Fruit fly (Drosophila melanogaster) whole organism, embryonic: ENCODE measurements around the gene CG42699.

Source experiments
- Awh ChIP-seq: fragments of 200-800 bp; sonication (Bioruptor generic); IDR thresholded peaks from 2 replicates; pipeline ENCODE4, ENCODE4 v1.3.6; 2022; ENCODE audit warnings: missing biosample characterization, missing genetic modification characterization
- B-H1 ChIP-seq: fragments of 200-800 bp; sonication (Bioruptor generic); IDR thresholded peaks from 3 replicates; pipeline ENCODE4 v1.3.6; 2022; ENCODE audit warnings: missing biosample characterization, missing genetic modification characterization
- CG10979 ChIP-seq: fragments of 200-800 bp; sonication (Bioruptor generic); optimal IDR thresholded peaks from 2 replicates; lab custom pipeline; 2018; ENCODE audit warnings: missing biosample characterization, mild to moderate bottlenecking, missing genetic modification characterization, moderate library complexity
- CG11560 ChIP-seq: fragments of 200-800 bp; sonication (Bioruptor generic); IDR thresholded peaks from 3 replicates; pipeline ENCODE4 v1.3.6; 2022; ENCODE audit warnings: missing biosample characterization, missing genetic modification characterization
- CG12155 ChIP-seq: fragments of 200-800 bp; sonication (Bioruptor generic); optimal IDR thresholded peaks from 3 replicates; lab custom pipeline; 2016; ENCODE audit warnings: missing biosample characterization, missing genetic modification characterization
- CG14667 ChIP-seq: fragments of 200-800 bp; sonication (Bioruptor generic); IDR thresholded peaks from 2 replicates; pipeline ENCODE4 v1.3.6; 2022; ENCODE audit warnings: missing biosample characterization, missing genetic modification characterization
- CG14710 ChIP-seq: fragments of 200-800 bp; sonication (Bioruptor generic); optimal IDR thresholded peaks from 3 replicates; lab custom pipeline; 2019; ENCODE audit warnings: missing biosample characterization, mild to moderate bottlenecking, missing genetic modification characterization, moderate library complexity
- CG1647 ChIP-seq: fragments of 200-800 bp; sonication (Bioruptor generic); optimal IDR thresholded peaks from 3 replicates; lab custom pipeline; 2016; ENCODE audit warnings: missing biosample characterization, missing genetic modification characterization
- CG2116 ChIP-seq: fragments of 200-800 bp; sonication (Bioruptor generic); optimal IDR thresholded peaks from 3 replicates; lab custom pipeline; 2018; ENCODE audit warnings: missing biosample characterization, mild to moderate bottlenecking, missing genetic modification characterization
- CG2889 ChIP-seq: fragments of 200-800 bp; sonication (Bioruptor generic); IDR thresholded peaks from 3 replicates; pipeline ENCODE4 v1.3.6; 2022; ENCODE audit warnings: missing biosample characterization, missing genetic modification characterization
- CG3065 ChIP-seq: fragments of 200-800 bp; sonication (Bioruptor generic); optimal IDR thresholded peaks from 2 replicates; lab custom pipeline; 2016; ENCODE audit warnings: missing biosample characterization, missing genetic modification characterization
- CG6272 ChIP-seq: fragments of 200-800 bp; sonication (Bioruptor generic); IDR thresholded peaks from 2 replicates; pipeline ENCODE4 v1.3.6; 2022; ENCODE audit warnings: missing biosample characterization, missing genetic modification characterization
- CG6683 ChIP-seq: fragments of 200-800 bp; sonication (Bioruptor generic); optimal IDR thresholded peaks from 2 replicates; lab custom pipeline; 2017; ENCODE audit warnings: missing biosample characterization, mild to moderate bottlenecking, missing genetic modification characterization, missing genetic modification reagents
- CG6689 ChIP-seq: fragments of 200-800 bp; sonication (Bioruptor generic); IDR thresholded peaks from 2 replicates; pipeline ENCODE4 v1.3.6; 2022; ENCODE audit warnings: missing biosample characterization, missing genetic modification characterization
- CG6765 ChIP-seq: fragments of 200-800 bp; sonication (Bioruptor generic); optimal IDR thresholded peaks from 3 replicates; lab custom pipeline; 2017; ENCODE audit warnings: missing biosample characterization, mild to moderate bottlenecking, missing genetic modification characterization
- CG8089 ChIP-seq: fragments of 200-800 bp; sonication (Bioruptor generic); optimal IDR thresholded peaks from 3 replicates; lab custom pipeline; 2016; ENCODE audit warnings: missing biosample characterization, missing genetic modification characterization
- CG8290 ChIP-seq, 3 experiments: fragments of 200-800 bp; sonication (Bioruptor generic); optimal IDR thresholded peaks; 2 replicates each; lab custom pipeline; 2016 to 2019; ENCODE audit warnings: missing biosample characterization in 3 of 3, missing genetic modification characterization in 3 of 3, mild to moderate bottlenecking in 2 of 3, moderate library complexity in 1 of 3
- CG9437 ChIP-seq: fragments of 200-800 bp; sonication (Bioruptor generic); optimal IDR thresholded peaks from 2 replicates; lab custom pipeline; 2018; ENCODE audit warnings: missing biosample characterization, mild to moderate bottlenecking, missing genetic modification characterization
- D19A ChIP-seq: fragments of 200-800 bp; optimal IDR thresholded peaks from 3 replicates; lab custom pipeline; 2019; ENCODE audit warnings: missing biosample characterization, mild to moderate bottlenecking, missing genetic modification characterization, moderate library complexity
- Deaf1 ChIP-seq: fragments of 200-800 bp; optimal IDR thresholded peaks from 3 replicates; lab custom pipeline; 2019; ENCODE audit warnings: missing biosample characterization, mild to moderate bottlenecking, missing genetic modification characterization, moderate library complexity
- E2f2 ChIP-seq: fragments of 200-800 bp; sonication (Bioruptor generic); IDR thresholded peaks from 2 replicates; pipeline ENCODE4 v1.3.6; 2022; ENCODE audit warnings: missing biosample characterization, missing genetic modification characterization
- ERR ChIP-seq: fragments of 200-800 bp; sonication (Bioruptor generic); optimal IDR thresholded peaks from 2 replicates; lab custom pipeline; 2016; ENCODE audit warnings: missing biosample characterization, missing genetic modification characterization
- HmgZ ChIP-seq: fragments of 200-800 bp; sonication (Bioruptor generic); optimal IDR thresholded peaks from 2 replicates; lab custom pipeline; 2018; ENCODE audit warnings: missing biosample characterization, mild to moderate bottlenecking, missing genetic modification characterization
- Hsf ChIP-seq: fragments of 200-800 bp; sonication (Bioruptor generic); optimal IDR thresholded peaks from 3 replicates; lab custom pipeline; 2016; ENCODE audit warnings: missing biosample characterization, missing genetic modification characterization
- Lim3 ChIP-seq: fragments of 200-800 bp; sonication (Bioruptor generic); IDR thresholded peaks from 2 replicates; pipeline ENCODE4 v1.3.6; 2022; ENCODE audit warnings: missing biosample characterization, missing genetic modification characterization
- MTF-1 ChIP-seq: fragments of 200-800 bp; sonication (Bioruptor generic); optimal IDR thresholded peaks from 2 replicates; lab custom pipeline; 2018; ENCODE audit warnings: missing biosample characterization, mild to moderate bottlenecking, missing genetic modification characterization, borderline replicate concordance
- Max ChIP-seq: fragments of 200-800 bp; sonication (Bioruptor generic); optimal IDR thresholded peaks from 2 replicates; lab custom pipeline; 2016; ENCODE audit warnings: missing biosample characterization, mild to moderate bottlenecking, missing genetic modification characterization
- Med ChIP-seq: fragments of 200-800 bp; sonication (Bioruptor generic); peaks from one replicate; lab custom pipeline; 2016; ENCODE audit warnings: missing biosample characterization, missing genetic modification characterization, mild to moderate bottlenecking, inconsistent platforms, moderate library complexity
- Nf-YB ChIP-seq: fragments of 200-800 bp; sonication (Bioruptor generic); optimal IDR thresholded peaks from 3 replicates; lab custom pipeline; 2019; ENCODE audit warnings: missing biosample characterization, mild to moderate bottlenecking, missing genetic modification characterization, moderate library complexity
- Side ChIP-seq: fragments of 200-800 bp; sonication (Bioruptor generic); optimal IDR thresholded peaks from 2 replicates; lab custom pipeline; 2016; ENCODE audit warnings: missing biosample characterization, missing genetic modification characterization
- Ssrp ChIP-seq: fragments of 200-800 bp; sonication (Bioruptor generic); optimal IDR thresholded peaks from 2 replicates; lab custom pipeline; 2018; ENCODE audit warnings: missing biosample characterization, mild to moderate bottlenecking, missing genetic modification characterization, moderate library complexity
- Tbp ChIP-seq: fragments of >200 bp; optimal IDR thresholded peaks from 2 replicates; lab custom pipeline; 2018; ENCODE audit warnings: missing biosample characterization, missing genetic modification characterization
- aop ChIP-seq: fragments of 200-800 bp; sonication (Bioruptor generic); IDR thresholded peaks from 2 replicates; pipeline ENCODE4 v1.3.6; 2022; ENCODE audit warnings: missing biosample characterization, missing genetic modification characterization
- cwo ChIP-seq: fragments of 200-800 bp; sonication (Bioruptor generic); optimal IDR thresholded peaks from 3 replicates; lab custom pipeline; 2017; ENCODE audit warnings: missing biosample characterization, missing genetic modification characterization, mild to moderate bottlenecking, moderate library complexity, missing genetic modification reagents
- dati ChIP-seq: fragments of 200-800 bp; sonication (Bioruptor generic); IDR thresholded peaks from 2 replicates; pipeline ENCODE4 v1.3.6; 2022; ENCODE audit warnings: missing biosample characterization, missing genetic modification characterization
- dm ChIP-seq: fragments of 200-800 bp; sonication (Bioruptor generic); optimal IDR thresholded peaks from 3 replicates; lab custom pipeline; 2016; ENCODE audit warnings: missing biosample characterization, missing genetic modification characterization
- dysf ChIP-seq: fragments of 200-800 bp; sonication (Bioruptor generic); IDR thresholded peaks from 3 replicates; pipeline ENCODE4 v1.3.6; 2022; ENCODE audit warnings: missing biosample characterization, missing genetic modification characterization
- fd64A ChIP-seq: fragments of 200-800 bp; sonication (Bioruptor generic); optimal IDR thresholded peaks from 3 replicates; lab custom pipeline; 2018; ENCODE audit warnings: missing biosample characterization, mild to moderate bottlenecking, missing genetic modification characterization
- fru ChIP-seq: fragments of >200 bp; optimal IDR thresholded peaks from 2 replicates; lab custom pipeline; 2017
- jigr1 ChIP-seq: fragments of 200-800 bp; sonication (Bioruptor generic); IDR thresholded peaks from 3 replicates; pipeline ENCODE4 v1.3.6; 2022; ENCODE audit warnings: missing biosample characterization, missing genetic modification characterization
- ken ChIP-seq: fragments of 200-800 bp; sonication (Bioruptor generic); IDR thresholded peaks from 3 replicates; pipeline ENCODE4 v1.3.6; 2022; ENCODE audit warnings: missing biosample characterization, missing genetic modification characterization
- lov ChIP-seq, 2 experiments: fragments of 200-800 bp in 1 of 2; fragments of >200 bp in 1 of 2; sonication (Bioruptor generic) in 1 of 2; IDR thresholded peaks in 1 of 2; optimal IDR thresholded peaks in 1 of 2; 2 replicates in 1 of 2; 3 replicates in 1 of 2; pipeline versions ENCODE4 v1.3.6 to Lab custom; 2017 to 2022; ENCODE audit warnings: missing biosample characterization in 1 of 2, missing genetic modification characterization in 1 of 2
- onecut ChIP-seq: fragments of 200-800 bp; sonication (Bioruptor generic); IDR thresholded peaks from 2 replicates; pipeline ENCODE4 v1.3.6; 2022; ENCODE audit warnings: missing biosample characterization, missing genetic modification characterization
- repo ChIP-seq: fragments of 200-800 bp; sonication (Bioruptor generic); optimal IDR thresholded peaks from 2 replicates; lab custom pipeline; 2016; ENCODE audit warnings: missing biosample characterization, missing genetic modification characterization
- ro ChIP-seq: fragments of 200-800 bp; sonication (Bioruptor generic); IDR thresholded peaks from 2 replicates; pipeline ENCODE4 v1.3.6; 2022; ENCODE audit warnings: missing biosample characterization, missing genetic modification characterization
- sima ChIP-seq: fragments of 200-800 bp; sonication (Bioruptor generic); optimal IDR thresholded peaks from 2 replicates; lab custom pipeline; 2016; ENCODE audit warnings: missing biosample characterization, missing genetic modification characterization
- sr ChIP-seq: fragments of 200-800 bp; sonication (Bioruptor generic); IDR thresholded peaks from 3 replicates; pipeline ENCODE4 v1.3.6; 2022; ENCODE audit warnings: missing biosample characterization, missing genetic modification characterization
- sug ChIP-seq: fragments of 200-800 bp; optimal IDR thresholded peaks from 2 replicates; lab custom pipeline; 2019; ENCODE audit warnings: missing biosample characterization, mild to moderate bottlenecking, missing genetic modification characterization, moderate library complexity
- tll ChIP-seq, 2 experiments: fragments of 200-800 bp in 1 of 2; fragments of >200 bp in 1 of 2; sonication (Bioruptor generic) in 1 of 2; optimal IDR thresholded peaks; 2 replicates each; lab custom pipeline; 2017 to 2019; ENCODE audit warnings: missing biosample characterization in 2 of 2, missing genetic modification characterization in 2 of 2, mild to moderate bottlenecking in 1 of 2, moderate library complexity in 1 of 2
- vfl ChIP-seq: fragments of 200-800 bp; sonication (Bioruptor generic); optimal IDR thresholded peaks from 2 replicates; lab custom pipeline; 2016; ENCODE audit warnings: missing biosample characterization, missing genetic modification characterization

CG42699 gene

dm6 chrX:5783260-5784040, 19.1 kb downstream of the CG42699 start (continued):
- TF ChIP-seq CG12155 (no peak), fd64A (no peak), Awh (GFP tag; lab: Robert Waterston, UW) (no peak), lov (optimal IDR thresholded peaks at IDR 0.05; lab: Kevin White, UChicago) (no peak), lov (GFP tag; IDR thresholded peaks at IDR 0.05; lab: Robert Waterston, UW) (no peak), sima (GFP tag; lab: Kevin White, UChicago) (no peak), Nf-YB (no peak), dysf (GFP tag; lab: Robert Waterston, UW) (peak; percentile 51; the same call in 2 of the 3 replicates), ERR (GFP tag; lab: Kevin White, UChicago) (no peak), CG11560 (tag; lab: Robert Waterston, UW) (no peak), vfl (GFP tag; lab: Kevin White, UChicago) (no peak), Hsf (GFP tag; lab: Kevin White, UChicago) (peak; percentile 18), Ssrp (tag; lab: Kevin White, UChicago) (peak; percentile 62), MTF-1 (no peak), B-H1 (GFP tag; lab: Robert Waterston, UW) (no peak; the same call in 2 of the 3 replicates), CG6765 (GFP tag; lab: Kevin White, UChicago) (no peak), ken (GFP tag; lab: Robert Waterston, UW) (peak; percentile 64; the same call in 2 of the 3 replicates), ro (no peak), CG1647 (no peak), Tbp (GFP tag; lab: Kevin White, UChicago) (no peak), D19A (no peak), Side (no peak), sr (no peak), Max (GFP tag; lab: Kevin White, UChicago) (no peak), CG6689 (GFP tag; lab: Robert Waterston, UW) (peak; percentile 68), dati (GFP tag; lab: Robert Waterston, UW) (no peak), CG6683 (no peak), CG8089 (no peak), jigr1 (no peak), Deaf1 (tag; lab: Kevin White, UChicago) (no peak), CG2116 (GFP tag; lab: Kevin White, UChicago) (no peak), cwo (no peak), CG9437 (GFP tag; lab: Kevin White, UChicago) (no peak), repo (GFP tag; lab: Kevin White, UChicago) (no peak), CG8290 (GFP tag; optimal IDR thresholded peaks at IDR 0.05; lab: Kevin White, UChicago) (no peak), CG8290 (tag; optimal IDR thresholded peaks at IDR 0.05; lab: Kevin White, UChicago) (no peak), E2f2 (GFP tag; lab: Robert Waterston, UW) (no peak), Lim3 (GFP tag; lab: Robert Waterston, UW) (no peak), CG14667 (GFP tag; lab: Robert Waterston, UW) (no peak), onecut (0 out of 2 replicates have a peak, but pooled peaks have one; percentile 22), HmgZ (tag; lab: Kevin White, UChicago) (no peak), CG2889 (GFP tag; lab: Robert Waterston, UW) (no peak), tll (GFP tag; optimal IDR thresholded peaks at IDR 0.05; lab: Kevin White, UChicago) (no peak), CG14710 (no peak), dm (GFP tag; lab: Kevin White, UChicago) (no peak), CG10979 (tag; lab: Kevin White, UChicago) (peak; percentile 63), sug (tag; lab: Kevin White, UChicago) (no peak), aop (GFP tag; lab: Robert Waterston, UW) (no peak), CG3065 (GFP tag; lab: Kevin White, UChicago) (no peak), fru (lab: Kevin White, UChicago) (no peak), Med (GFP tag; lab: Kevin White, UChicago) (peak; percentile 50), CG6272 (GFP tag; lab: Robert Waterston, UW) (no peak)
